Fruit fly (Drosophila melanogaster) whole organism, wandering third instar larva: Measurements from ENCODE around the gene ssx.

ENCODE experiments used
- Abd-B ChIP-seq: fragments of >200 bp; optimal IDR thresholded peaks from 2 replicates; lab custom pipeline; 2017; ENCODE audit warnings: missing biosample characterization, missing genetic modification characterization
- CG32264 ChIP-seq: fragments of 200-800 bp; sonication (Bioruptor generic); optimal IDR thresholded peaks from 2 replicates; lab custom pipeline; 2016; ENCODE audit warnings: missing biosample characterization, missing genetic modification characterization
- CG9705 ChIP-seq: fragments of 200-800 bp; sonication (Bioruptor generic); optimal IDR thresholded peaks from 2 replicates; lab custom pipeline; 2018; ENCODE audit warnings: missing biosample characterization, mild to moderate bottlenecking, missing genetic modification characterization
- Dfd ChIP-seq: fragments of >200 bp; optimal IDR thresholded peaks from 2 replicates; lab custom pipeline; 2017; ENCODE audit warnings: missing biosample characterization, missing genetic modification characterization
- Dif ChIP-seq: fragments of 200-275, 200-300 bp; sonication (Bioruptor generic); optimal IDR thresholded peaks from 2 replicates; lab custom pipeline; 2018; ENCODE audit warnings: missing biosample characterization, missing genetic modification characterization; ENCODE audit not compliant: partially characterized antibody
- GATAd ChIP-seq: sonication (Bioruptor generic); optimal IDR thresholded peaks from 2 replicates; lab custom pipeline; 2016; ENCODE audit warnings: missing biosample characterization, missing genetic modification characterization
- HLH106 ChIP-seq: fragments of 200-800 bp; optimal IDR thresholded peaks from 3 replicates; lab custom pipeline; 2019; ENCODE audit warnings: missing biosample characterization, mild to moderate bottlenecking, missing genetic modification characterization, moderate library complexity
- Hnf4 ChIP-seq: fragments of 200-800 bp; sonication (Bioruptor generic); optimal IDR thresholded peaks from 2 replicates; lab custom pipeline; 2016; ENCODE audit warnings: missing biosample characterization, mild to moderate bottlenecking, missing genetic modification characterization
- Hr78 ChIP-seq: fragments of >200 bp; optimal IDR thresholded peaks from 2 replicates; lab custom pipeline; 2017; ENCODE audit warnings: missing biosample characterization, missing genetic modification characterization
- Hr83 ChIP-seq: fragments of 200-300 bp; sonication (Bioruptor generic); optimal IDR thresholded peaks from 2 replicates; lab custom pipeline; 2016; ENCODE audit warnings: missing biosample characterization, mild to moderate bottlenecking, missing genetic modification characterization, moderate library complexity; ENCODE audit not compliant: poor library complexity, severe bottlenecking
- Jra ChIP-seq: sonication (Bioruptor generic); optimal IDR thresholded peaks from 2 replicates; lab custom pipeline; 2016; ENCODE audit warnings: missing biosample characterization, missing genetic modification characterization
- Mio ChIP-seq: sonication (Bioruptor generic); optimal IDR thresholded peaks from 2 replicates; lab custom pipeline; 2016; ENCODE audit warnings: missing biosample characterization, missing genetic modification characterization
- Myc ChIP-seq: fragments of >200 bp; optimal IDR thresholded peaks from 2 replicates; lab custom pipeline; 2017
- N ChIP-seq: fragments of >200 bp; optimal IDR thresholded peaks from 2 replicates; lab custom pipeline; 2018; ENCODE audit warnings: missing biosample characterization, missing external identifiers, missing genetic modification characterization
- OdsH ChIP-seq: fragments of 200-800 bp; sonication (Bioruptor generic); optimal IDR thresholded peaks from 2 replicates; lab custom pipeline; 2016; ENCODE audit warnings: missing biosample characterization, mild to moderate bottlenecking, missing genetic modification characterization
- Rel ChIP-seq, 2 experiments: fragments of 200-800 bp; sonication (Bioruptor generic) in 1 of 2; optimal IDR thresholded peaks; 2 replicates in 1 of 2; 3 replicates in 1 of 2; lab custom pipeline; 2016 to 2019; ENCODE audit warnings: mild to moderate bottlenecking in 2 of 2, missing biosample characterization in 2 of 2, missing genetic modification characterization in 2 of 2, moderate library complexity in 1 of 2
- Sp1 ChIP-seq: fragments of 200-800 bp; sonication (Bioruptor generic); optimal IDR thresholded peaks from 3 replicates; lab custom pipeline; 2019; ENCODE audit warnings: missing biosample characterization, mild to moderate bottlenecking, missing genetic modification characterization, moderate library complexity
- Vsx2 ChIP-seq: fragments of 200-300, 225-300 bp; sonication (Bioruptor generic); optimal IDR thresholded peaks from 2 replicates; lab custom pipeline; 2018; ENCODE audit warnings: missing biosample characterization, missing genetic modification characterization; ENCODE audit not compliant: partially characterized antibody
- br ChIP-seq: fragments of 200-800 bp; sonication (Bioruptor generic); optimal IDR thresholded peaks from 2 replicates; lab custom pipeline; 2016; ENCODE audit warnings: missing biosample characterization, missing genetic modification characterization
- brk ChIP-seq: fragments of 200-800 bp; sonication (Bioruptor generic); optimal IDR thresholded peaks from 2 replicates; lab custom pipeline; 2016; ENCODE audit warnings: missing biosample characterization, mild to moderate bottlenecking, missing genetic modification characterization
- dl ChIP-seq, 2 experiments: fragments of 175-275, 200-275 bp in 1 of 2; fragments of 200-275 bp in 1 of 2; sonication (Bioruptor generic); optimal IDR thresholded peaks; lab custom pipeline; 2018; ENCODE audit warnings: mild to moderate bottlenecking in 2 of 2, missing biosample characterization in 2 of 2, missing genetic modification characterization in 2 of 2, moderate library complexity in 2 of 2; ENCODE audit not compliant: partially characterized antibody in 2 of 2, insufficient read depth in 1 of 2
- dmrt93B ChIP-seq: fragments of 200-800 bp; sonication (Bioruptor generic); optimal IDR thresholded peaks from 2 replicates; lab custom pipeline; 2018; ENCODE audit warnings: missing biosample characterization, mild to moderate bottlenecking, missing genetic modification characterization
- dsf ChIP-seq: sonication (Bioruptor generic); optimal IDR thresholded peaks from 2 replicates; lab custom pipeline; 2016; ENCODE audit warnings: missing biosample characterization, missing genetic modification characterization, borderline replicate concordance
- ey ChIP-seq: fragments of 200-800 bp; sonication (Bioruptor generic); optimal IDR thresholded peaks from 2 replicates; lab custom pipeline; 2016; ENCODE audit warnings: missing biosample characterization, missing genetic modification characterization
- foxo ChIP-seq, 2 experiments: fragments of 200-800 bp; sonication (Bioruptor generic); optimal IDR thresholded peaks; 2 replicates in 1 of 2; 3 replicates in 1 of 2; lab custom pipeline; 2016 to 2017; ENCODE audit warnings: missing biosample characterization in 2 of 2, missing genetic modification characterization in 2 of 2
- fru ChIP-seq: fragments of 200-800 bp; sonication (Bioruptor generic); optimal IDR thresholded peaks from 3 replicates; lab custom pipeline; 2016; ENCODE audit warnings: missing biosample characterization, mild to moderate bottlenecking, missing genetic modification characterization
- h ChIP-seq: fragments of 200-800 bp; sonication (Bioruptor generic); optimal IDR thresholded peaks from 3 replicates; lab custom pipeline; 2016; ENCODE audit warnings: missing biosample characterization, mild to moderate bottlenecking, missing genetic modification characterization
- jim ChIP-seq: fragments of 175-275, 200-325 bp; sonication (Bioruptor generic); optimal IDR thresholded peaks from 2 replicates; lab custom pipeline; 2016; ENCODE audit warnings: missing biosample characterization, mild to moderate bottlenecking, missing genetic modification characterization
- lola ChIP-seq: fragments of >200 bp; optimal IDR thresholded peaks from 2 replicates; lab custom pipeline; 2017; ENCODE audit warnings: missing biosample characterization, missing genetic modification characterization
- pan ChIP-seq: fragments of >200 bp; optimal IDR thresholded peaks from 2 replicates; lab custom pipeline; 2017
- psq ChIP-seq: fragments of 200-800 bp; sonication (Bioruptor generic); optimal IDR thresholded peaks from 3 replicates; lab custom pipeline; 2017; ENCODE audit warnings: missing biosample characterization, mild to moderate bottlenecking, missing genetic modification characterization, moderate library complexity
- rgr ChIP-seq: fragments of 200-800 bp; sonication (Bioruptor generic); optimal IDR thresholded peaks from 3 replicates; lab custom pipeline; 2016; ENCODE audit warnings: missing biosample characterization, mild to moderate bottlenecking, missing genetic modification characterization
- sage ChIP-seq: fragments of 200-800 bp; sonication (Bioruptor generic); optimal IDR thresholded peaks from 2 replicates; lab custom pipeline; 2016; ENCODE audit warnings: missing biosample characterization, mild to moderate bottlenecking, missing genetic modification characterization
- sv ChIP-seq: fragments of 200-800 bp; sonication (Bioruptor generic); optimal IDR thresholded peaks from 3 replicates; lab custom pipeline; 2016; ENCODE audit warnings: missing biosample characterization, missing genetic modification characterization
- tai ChIP-seq: sonication (Bioruptor generic); optimal IDR thresholded peaks from 2 replicates; lab custom pipeline; 2016; ENCODE audit warnings: missing biosample characterization, missing genetic modification characterization
- usp ChIP-seq: fragments of >200 bp; optimal IDR thresholded peaks from 2 replicates; lab custom pipeline; 2017; ENCODE audit warnings: missing biosample characterization, missing genetic modification characterization
- woc ChIP-seq: sonication (Bioruptor generic); optimal IDR thresholded peaks from 2 replicates; lab custom pipeline; 2016; ENCODE audit warnings: missing biosample characterization, mild to moderate bottlenecking, missing genetic modification characterization

The ssx gene

DNA sequence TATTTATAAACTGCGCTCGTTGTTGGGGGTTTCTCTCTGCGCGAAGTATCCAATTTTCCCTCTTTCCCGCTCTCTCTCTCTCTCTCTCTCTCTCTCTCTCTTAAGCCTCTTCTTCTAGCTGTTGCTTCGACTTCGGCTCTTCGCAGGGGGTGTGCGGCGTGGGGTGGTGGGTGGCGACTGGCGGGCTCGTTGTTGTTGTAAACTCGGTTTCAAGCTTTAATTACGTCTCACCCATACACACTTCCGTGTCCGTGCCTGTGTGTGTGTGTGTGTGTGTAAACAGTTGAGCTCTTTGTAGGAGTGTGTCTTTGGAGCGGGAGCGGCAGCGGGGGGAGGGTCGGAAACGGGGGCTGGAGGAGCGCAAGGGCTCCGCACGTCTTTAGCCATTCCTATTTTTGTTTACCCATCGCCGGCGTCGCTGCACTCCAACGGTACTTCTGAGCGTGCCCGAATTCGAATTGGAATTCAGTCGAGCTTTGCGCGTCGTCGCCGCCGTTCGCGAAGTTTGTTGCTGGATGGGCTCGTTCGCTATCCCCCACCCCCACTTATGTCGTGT, 17.8 kb downstream of the ssx start:
- TF ChIP-seq dl (GFP tag; optimal IDR thresholded peaks at IDR 0.05; lab: Kevin White, UChicago; ENCODE audit: insufficient read depth in 1 of 2, partially characterized antibody in 2 of 2) (peak in 1 of 2 experiments; percentile 25), dsf (GFP tag; lab: Kevin White, UChicago) (no peak)

DNA sequence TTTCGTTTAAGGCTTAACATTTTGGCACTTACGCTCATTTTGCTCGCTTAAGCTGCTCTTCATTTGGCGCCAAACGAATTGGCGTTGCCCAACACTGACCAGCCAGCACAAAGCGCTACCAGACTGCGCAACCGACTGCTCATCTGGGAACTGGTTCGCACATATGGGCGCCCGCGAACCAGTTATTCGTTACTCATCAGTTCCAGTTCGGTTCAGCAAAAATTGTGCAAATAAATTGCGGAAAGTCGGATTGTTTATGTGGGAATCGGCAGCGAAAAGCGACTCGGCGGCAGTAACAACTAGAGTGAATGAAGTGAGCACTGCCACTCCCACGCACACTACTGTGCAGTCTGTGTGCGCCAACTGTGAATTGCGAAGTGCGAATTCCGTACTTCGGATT, 22.5 kb downstream of the ssx start, which contains the start of gene Rilpl:
Gene Rilpl, plus strand, starts transcription at position 180 of the 400 bp plus-strand sequence.
- TF ChIP-seq h (GFP tag; lab: Kevin White, UChicago) (peak; percentile 45), CG32264 (GFP tag; lab: Kevin White, UChicago) (no peak), brk (no peak), sv (GFP tag; lab: Kevin White, UChicago) (no peak), usp (no peak), Hnf4 (no peak), Hr83 (GFP tag; lab: Kevin White, UChicago) (no peak), Sp1 (GFP tag; lab: Kevin White, UChicago) (peak; percentile 25), Mio (GFP tag; lab: Kevin White, UChicago) (no peak), foxo (GFP tag; optimal IDR thresholded peaks at IDR 0.05; lab: Kevin White, UChicago) (peak in 1 of 2 experiments; percentile 47), sage (no peak), Rel (GFP tag; optimal IDR thresholded peaks at IDR 0.05; lab: Kevin White, UChicago) (no peak), Rel (tag; optimal IDR thresholded peaks at IDR 0.05; lab: Kevin White, UChicago) (peak; percentile 48), HLH106 (tag; lab: Kevin White, UChicago) (peak; percentile 15), fru (peak; percentile 22), Hr78 (GFP tag; lab: Kevin White, UChicago) (no peak), Jra (peak; percentile 80), OdsH (GFP tag; lab: Kevin White, UChicago) (no peak), lola (GFP tag; lab: Kevin White, UChicago) (no peak), Dfd (GFP tag; lab: Kevin White, UChicago) (no peak), br (GFP tag; lab: Kevin White, UChicago) (peak; percentile 34), jim (no peak), N (GFP tag; lab: Kevin White, UChicago) (no peak), pan (lab: Kevin White, UChicago) (no peak), rgr (GFP tag; lab: Kevin White, UChicago) (peak; percentile 50), Vsx2 (GFP tag; lab: Kevin White, UChicago) (no peak), Myc (lab: Kevin White, UChicago) (no peak), woc (GFP tag; lab: Kevin White, UChicago) (no peak)

DNA sequence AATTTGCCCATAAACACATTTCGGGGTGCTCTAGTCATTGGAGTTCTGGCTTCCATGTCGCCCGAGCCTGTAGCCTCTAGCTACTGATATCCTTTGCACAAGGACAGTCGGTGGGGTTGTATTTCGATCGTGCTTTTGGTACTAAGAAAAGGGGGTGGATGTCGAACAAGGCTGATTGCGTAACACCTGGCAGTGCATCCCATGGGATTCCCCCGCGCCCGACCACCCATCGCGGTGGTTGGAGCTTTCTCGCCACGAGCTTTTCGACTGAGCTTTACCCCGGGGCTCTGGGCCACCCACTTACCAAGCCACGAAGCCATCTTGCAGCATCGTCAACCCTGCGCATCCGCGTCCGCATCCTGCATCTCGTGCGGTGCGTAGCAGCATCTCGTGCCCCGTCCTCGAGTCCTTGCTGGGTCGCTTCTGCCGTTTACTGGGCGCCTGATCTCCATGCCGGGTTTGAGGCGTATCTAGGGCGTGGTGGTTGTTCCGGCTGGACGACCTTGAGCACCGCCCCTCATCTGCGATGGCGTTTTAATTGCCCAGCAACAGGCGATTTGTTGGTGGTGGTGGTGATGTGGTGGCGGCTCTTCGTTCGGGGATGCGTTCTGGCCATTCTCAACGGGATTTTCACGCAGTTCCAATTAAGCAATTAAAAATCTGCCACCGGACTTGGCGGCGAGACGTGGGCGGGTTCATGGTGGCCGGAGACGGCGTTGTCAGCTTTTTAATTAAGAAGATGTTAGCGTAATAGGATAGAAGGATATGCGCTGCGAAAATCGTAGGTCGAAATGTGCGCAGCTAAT, 27.5 kb downstream of the ssx start:
- TF ChIP-seq Dif (GFP tag; lab: Kevin White, UChicago) (peak; percentile 26), GATAd (GFP tag; lab: Kevin White, UChicago) (no peak), Rel (GFP tag; optimal IDR thresholded peaks at IDR 0.05; lab: Kevin White, UChicago) (no peak), Rel (tag; optimal IDR thresholded peaks at IDR 0.05; lab: Kevin White, UChicago) (peak; percentile 39)

DNA sequence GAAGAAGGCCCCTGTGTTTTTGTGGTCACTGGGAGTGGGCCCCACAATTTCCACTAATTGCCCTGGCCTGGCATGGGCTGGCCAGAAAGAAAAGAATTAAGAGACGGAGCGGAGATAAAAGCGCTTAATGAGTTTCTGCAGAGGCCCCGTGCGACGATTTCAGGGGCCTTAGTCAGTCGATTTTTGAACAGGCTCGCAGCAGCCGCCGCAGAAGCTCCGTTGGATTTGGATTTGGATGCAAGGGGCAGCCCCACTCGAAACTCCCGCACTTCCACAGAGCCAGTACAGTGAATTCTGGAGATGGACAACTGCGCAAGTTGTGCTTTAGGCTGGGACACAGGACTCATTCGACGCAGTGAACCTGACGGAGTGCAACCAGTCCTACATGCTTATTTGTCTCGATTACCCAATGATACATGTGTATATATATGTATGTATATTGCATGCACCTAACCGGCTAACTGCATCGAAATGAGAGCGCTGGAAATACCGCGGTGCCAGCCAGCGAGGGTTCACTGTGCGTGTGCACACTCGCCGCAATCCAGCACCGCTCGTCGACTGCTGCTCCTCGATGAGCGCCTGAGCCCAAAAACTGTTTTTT, 28.2 kb downstream of the ssx start:
- TF ChIP-seq GATAd (GFP tag; lab: Kevin White, UChicago) (no peak), Vsx2 (GFP tag; lab: Kevin White, UChicago) (peak; percentile 26), rgr (GFP tag; lab: Kevin White, UChicago) (peak; percentile 62), dmrt93B (GFP tag; lab: Kevin White, UChicago) (peak; percentile 79), sage (peak; percentile 44), Rel (GFP tag; optimal IDR thresholded peaks at IDR 0.05; lab: Kevin White, UChicago) (no peak), Rel (tag; optimal IDR thresholded peaks at IDR 0.05; lab: Kevin White, UChicago) (peak; percentile 83), tai (GFP tag; lab: Kevin White, UChicago) (no peak), HLH106 (tag; lab: Kevin White, UChicago) (peak; percentile 83), usp (no peak), Sp1 (GFP tag; lab: Kevin White, UChicago) (peak; percentile 62), ey (GFP tag; lab: Kevin White, UChicago) (peak; percentile 83), CG9705 (GFP tag; lab: Kevin White, UChicago) (peak; percentile 69), Hr83 (GFP tag; lab: Kevin White, UChicago) (no peak), jim (no peak), lola (GFP tag; lab: Kevin White, UChicago) (no peak), sv (GFP tag; lab: Kevin White, UChicago) (peak; percentile 31), woc (GFP tag; lab: Kevin White, UChicago) (peak; percentile 98), br (GFP tag; lab: Kevin White, UChicago) (peak; percentile 85), h (GFP tag; lab: Kevin White, UChicago) (peak; percentile 83), dl (GFP tag; optimal IDR thresholded peaks at IDR 0.05; lab: Kevin White, UChicago; ENCODE audit: insufficient read depth in 1 of 2, partially characterized antibody in 2 of 2) (no peak), Abd-B (GFP tag; lab: Kevin White, UChicago) (no peak), dsf (GFP tag; lab: Kevin White, UChicago) (no peak), psq (GFP tag; lab: Kevin White, UChicago) (peak; percentile 74), Mio (GFP tag; lab: Kevin White, UChicago) (no peak), OdsH (GFP tag; lab: Kevin White, UChicago) (peak; percentile 72), Dif (GFP tag; lab: Kevin White, UChicago) (no peak), Hnf4 (no peak), Myc (lab: Kevin White, UChicago) (no peak)
